Worm (Caenorhabditis elegans) whole organism, midembryonic: Measurements from ENCODE around the gene glc-1.
A peak's percentile ranks its signal among the peaks of the same experiment; 100 is the strongest.

ENCODE experiments used
- T22C8.4 ChIP-seq: fragments of 200-800 bp; sonication (Bioruptor generic); IDR thresholded peaks from 2 replicates; pipeline ENCODE4 v1.3.6; 2022; ENCODE audit warnings: missing genetic modification characterization, missing compliant biosample characterization
- cog-1 ChIP-seq: sonication (generic microtip); optimal IDR thresholded peaks from 2 replicates; lab custom pipeline; 2016; ENCODE audit warnings: missing genetic modification characterization, missing compliant biosample characterization
- flt-1 ChIP-seq: fragments of 200-800 bp; sonication (Bioruptor generic); IDR thresholded peaks from 2 replicates; pipeline ENCODE4 v1.3.6; 2022; ENCODE audit warnings: missing genetic modification characterization, missing compliant biosample characterization
- klf-2 ChIP-seq: fragments of 200-800 bp; sonication (Bioruptor generic); conservative IDR thresholded peaks from 2 replicates; pipeline ENCODE4 v1.3.6; 2022; ENCODE audit warnings: missing genetic modification reagents, missing genetic modification characterization, missing compliant biosample characterization
- med-1 ChIP-seq: sonication (generic microtip); optimal IDR thresholded peaks from 2 replicates; lab custom pipeline; 2017; ENCODE audit warnings: missing genetic modification characterization, mild to moderate bottlenecking, missing compliant biosample characterization, antibody characterized with exemption, missing genetic modification reagents; ENCODE audit not compliant: insufficient read depth
- ref-1 ChIP-seq: fragments of 200-800 bp; sonication (Bioruptor generic); conservative IDR thresholded peaks from 2 replicates; pipeline ENCODE4 v1.3.6; 2022; ENCODE audit warnings: missing genetic modification reagents, missing genetic modification characterization, missing compliant biosample characterization
- tab-1 ChIP-seq: fragments of 200-800 bp; sonication (Bioruptor generic); IDR thresholded peaks from 2 replicates; pipeline ENCODE4 v1.3.6; 2022; ENCODE audit warnings: missing genetic modification characterization, missing compliant biosample characterization
- ztf-23 ChIP-seq: fragments of 200-800 bp; sonication (Bioruptor generic); IDR thresholded peaks from 2 replicates; pipeline ENCODE4 v1.3.6; 2022; ENCODE audit warnings: missing genetic modification reagents, missing genetic modification characterization, missing compliant biosample characterization
- ztf-29 ChIP-seq: fragments of 200-800 bp; sonication (Bioruptor generic); IDR thresholded peaks from 2 replicates; pipeline ENCODE4 v1.3.6; 2022; ENCODE audit warnings: missing genetic modification reagents, missing genetic modification characterization, missing compliant biosample characterization

The glc-1 gene

DNA sequence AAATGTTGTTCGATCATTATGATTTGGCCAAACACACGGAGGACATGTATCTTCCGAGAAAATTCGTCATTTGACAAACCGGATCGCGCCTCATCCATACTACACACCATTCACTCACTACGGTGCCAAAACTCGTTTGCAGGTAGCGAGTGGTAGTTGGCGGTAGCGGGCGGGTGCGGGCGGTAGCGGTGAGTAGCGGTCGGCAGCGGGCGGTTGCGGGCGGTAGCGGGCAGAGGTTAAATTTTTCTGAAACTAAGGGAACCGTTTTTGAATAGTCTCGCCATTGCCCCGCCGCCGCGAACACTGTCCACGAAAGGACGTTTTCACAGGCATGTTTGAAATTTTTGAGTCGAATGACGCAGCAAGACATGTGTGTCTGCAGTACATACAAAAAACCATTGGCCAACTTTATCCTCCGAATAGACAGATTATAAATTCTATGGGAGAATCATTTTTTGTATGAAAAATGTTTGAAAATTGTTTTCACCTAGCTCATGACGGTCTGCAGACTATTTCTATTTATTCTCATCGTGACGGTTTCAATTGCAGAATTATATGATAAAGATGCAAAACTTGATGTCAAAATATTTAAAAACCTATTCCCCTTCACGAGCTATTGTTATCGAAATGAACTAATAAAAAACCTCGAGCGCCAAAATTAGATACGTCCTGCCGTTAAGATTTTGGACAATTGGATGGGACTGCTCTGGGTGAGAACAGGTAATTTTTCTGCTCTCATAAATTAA lies 9.0 kb upstream of the glc-1 start, which contains the start of gene F11A5.16:
TSS of gene F11A5.16 (plus strand) at position 696 of the 746 bp plus-strand sequence.
- TF ChIP-seq klf-2 (GFP tag; lab: Robert Waterston, UW) (no peak), med-1 (GFP tag; lab: Kevin White, UChicago) (no peak), ref-1 (GFP tag; lab: Robert Waterston, UW) (no peak), ztf-29 (GFP tag; lab: Robert Waterston, UW) (no peak), tab-1 (GFP tag; lab: Robert Waterston, UW) (0 out of 2 replicates have a peak, but pooled peaks have one; percentile 18), T22C8.4 (no peak), flt-1 (GFP tag; lab: Robert Waterston, UW) (no peak), cog-1 (tag; lab: Kevin White, UChicago) (no peak)

ce11 chrV:16211713-16212112 lies 7.7 kb upstream of the glc-1 start:
- TF ChIP-seq med-1 (GFP tag; lab: Kevin White, UChicago): no peak

DNA sequence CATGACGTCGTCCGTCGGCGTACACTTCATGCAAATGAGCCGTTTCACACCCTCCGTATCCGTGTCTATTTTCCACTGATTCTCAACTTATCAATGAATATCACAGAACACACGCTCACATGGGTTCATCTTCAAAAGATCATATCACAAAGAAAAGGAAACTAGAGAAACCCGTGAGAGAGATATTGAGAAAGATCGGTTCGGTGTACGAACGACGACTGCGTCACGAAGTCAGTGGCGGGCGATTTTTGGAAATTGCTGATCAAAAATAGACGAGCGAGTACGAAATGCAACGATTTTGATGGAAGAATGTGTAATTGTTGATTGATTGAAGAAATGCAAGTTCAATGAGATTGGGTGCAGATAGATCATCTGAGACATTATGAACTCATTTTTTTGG lies 6.1 kb upstream of the glc-1 start:
- TF ChIP-seq ztf-29 (GFP tag; lab: Robert Waterston, UW) (no peak), ref-1 (GFP tag; lab: Robert Waterston, UW) (no peak), flt-1 (GFP tag; lab: Robert Waterston, UW) (no peak), med-1 (GFP tag; lab: Kevin White, UChicago) (no peak), ztf-23 (GFP tag; lab: Robert Waterston, UW) (no peak), T22C8.4 (no peak), tab-1 (GFP tag; lab: Robert Waterston, UW) (no peak), klf-2 (GFP tag; lab: Robert Waterston, UW) (no peak)

- TF ChIP-seq ztf-29 (GFP tag; lab: Robert Waterston, UW) (no peak), T22C8.4 (no peak), cog-1 (tag; lab: Kevin White, UChicago) (no peak), flt-1 (GFP tag; lab: Robert Waterston, UW) (no peak), ztf-23 (GFP tag; lab: Robert Waterston, UW) (no peak), med-1 (GFP tag; lab: Kevin White, UChicago) (no peak)
These were observed 4.9 kb upstream of the glc-1 start, which contains the start of gene F11A5.9 for ce11 chrV:16214505-16214904. Gene F11A5.9 (plus strand): TSS chrV:16214890.

DNA sequence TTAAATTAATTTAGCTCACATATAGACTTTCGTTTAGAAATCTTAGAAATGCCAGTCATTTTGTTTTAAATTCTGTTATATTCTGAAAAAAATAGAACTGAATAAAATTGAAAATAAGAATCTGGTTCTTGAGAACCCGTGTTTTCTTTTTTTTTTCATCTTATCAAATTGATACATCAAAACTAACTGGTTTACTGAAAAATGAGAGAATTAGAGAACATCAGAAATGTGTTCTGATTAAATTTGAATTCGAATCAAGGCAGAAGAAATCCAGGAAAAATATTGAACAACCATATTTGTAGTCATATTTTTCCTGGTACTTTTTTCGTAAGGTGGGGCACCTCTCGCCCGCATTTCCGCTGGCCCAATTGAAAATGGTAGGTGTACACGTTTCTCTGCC lies 912 bp upstream of the glc-1 start, which contains the start of gene F11A5.15:
TSS of gene F11A5.15 (minus strand) at position 101 of the 400 bp plus-strand sequence.
- TF ChIP-seq cog-1 (tag; lab: Kevin White, UChicago): no peak
- no peak for TF ChIP-seq flt-1 (GFP tag; lab: Robert Waterston, UW)
- no peak for TF ChIP-seq T22C8.4
- no peak for TF ChIP-seq ztf-23 (GFP tag; lab: Robert Waterston, UW)
- no peak for TF ChIP-seq tab-1 (GFP tag; lab: Robert Waterston, UW)
- TF ChIP-seq klf-2 (GFP tag; lab: Robert Waterston, UW): no peak
- TF ChIP-seq ref-1 (GFP tag; lab: Robert Waterston, UW): no peak
- TF ChIP-seq med-1 (GFP tag; lab: Kevin White, UChicago): no peak
- no peak for TF ChIP-seq ztf-29 (GFP tag; lab: Robert Waterston, UW)

DNA sequence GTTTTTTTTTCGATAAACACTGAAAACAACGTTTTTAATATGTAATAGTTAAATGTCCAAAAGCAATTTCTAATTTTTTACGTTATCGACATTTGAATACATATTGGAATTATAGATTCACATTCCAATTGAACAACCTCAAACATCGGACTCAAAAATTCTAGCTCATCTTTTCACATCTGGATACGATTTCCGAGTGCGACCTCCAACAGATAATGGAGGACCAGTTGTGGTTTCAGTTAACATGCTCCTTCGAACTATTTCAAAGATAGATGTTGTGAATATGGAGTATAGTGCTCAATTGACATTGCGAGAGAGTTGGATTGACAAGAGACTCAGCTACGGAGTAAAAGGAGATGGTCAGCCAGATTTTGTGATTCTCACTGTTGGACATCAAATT lies 586 bp downstream of the glc-1 start:
- TF ChIP-seq T22C8.4 (no peak), klf-2 (GFP tag; lab: Robert Waterston, UW) (no peak), med-1 (GFP tag; lab: Kevin White, UChicago) (no peak), tab-1 (GFP tag; lab: Robert Waterston, UW) (no peak), cog-1 (tag; lab: Kevin White, UChicago) (no peak), ztf-29 (GFP tag; lab: Robert Waterston, UW) (no peak), ref-1 (GFP tag; lab: Robert Waterston, UW) (no peak), flt-1 (GFP tag; lab: Robert Waterston, UW) (no peak), ztf-23 (GFP tag; lab: Robert Waterston, UW) (no peak)

- TF ChIP-seq med-1 (GFP tag; lab: Kevin White, UChicago): no peak
- no peak for TF ChIP-seq ref-1 (GFP tag; lab: Robert Waterston, UW)
- no peak for TF ChIP-seq ztf-29 (GFP tag; lab: Robert Waterston, UW)
- no peak for TF ChIP-seq T22C8.4
- no peak for TF ChIP-seq flt-1 (GFP tag; lab: Robert Waterston, UW)
- no peak for TF ChIP-seq cog-1 (tag; lab: Kevin White, UChicago)
- no peak for TF ChIP-seq ztf-23 (GFP tag; lab: Robert Waterston, UW)
- no peak for TF ChIP-seq tab-1 (GFP tag; lab: Robert Waterston, UW)
- TF ChIP-seq klf-2 (GFP tag; lab: Robert Waterston, UW): no peak
These were observed 4.6 kb downstream of the glc-1 start, which contains the start of gene stdh-2 for ce11 chrV:16224027-16224426. Gene stdh-2 (plus strand): TSS chrV:16224327.

- TF ChIP-seq ref-1 (GFP tag; lab: Robert Waterston, UW) (no peak), tab-1 (GFP tag; lab: Robert Waterston, UW) (no peak), ztf-23 (GFP tag; lab: Robert Waterston, UW) (no peak), cog-1 (tag; lab: Kevin White, UChicago) (no peak), T22C8.4 (no peak), flt-1 (GFP tag; lab: Robert Waterston, UW) (no peak), klf-2 (GFP tag; lab: Robert Waterston, UW) (no peak)
These were observed 6.2 kb downstream of the glc-1 start for ce11 chrV:16225524-16226116.

- no peak for TF ChIP-seq flt-1 (GFP tag; lab: Robert Waterston, UW)
- TF ChIP-seq ztf-23 (GFP tag; lab: Robert Waterston, UW): no peak
- no peak for TF ChIP-seq cog-1 (tag; lab: Kevin White, UChicago)
- no peak for TF ChIP-seq klf-2 (GFP tag; lab: Robert Waterston, UW)
- TF ChIP-seq tab-1 (GFP tag; lab: Robert Waterston, UW): no peak
- TF ChIP-seq ref-1 (GFP tag; lab: Robert Waterston, UW): no peak
- no peak for TF ChIP-seq ztf-29 (GFP tag; lab: Robert Waterston, UW)
- TF ChIP-seq med-1 (GFP tag; lab: Kevin White, UChicago): no peak
- TF ChIP-seq T22C8.4: no peak
These were observed 7.1 kb downstream of the glc-1 start, which contains the start of gene F11A5.13 for ce11 chrV:16226581-16226980. Gene F11A5.13 (minus strand): TSS chrV:16226681.
